Fruit fly (Drosophila melanogaster): ENCODE results near the gene CG15892.
A peak's percentile ranks its signal among the peaks of the same experiment; 100 is the strongest.

CG15892 gene

dm6 chrX:6263614-6264130 lies 30.5 kb downstream of the CG15892 start (continued):
- TF ChIP-seq pho (GFP tag; optimal IDR thresholded peaks at IDR 0.05) (peak; percentile 48), zf30C (GFP tag; optimal IDR thresholded peaks at IDR 0.05) (no peak), CG2120 (GFP tag; optimal IDR thresholded peaks at IDR 0.05) (peak; percentile 82), p53 (GFP tag; optimal IDR thresholded peaks at IDR 0.05) (no peak), exex (tag; optimal IDR thresholded peaks at IDR 0.05) (peak; percentile 87), CG10321 (GFP tag; IDR thresholded peaks at IDR 0.05) (no peak), CG8924 (tag; optimal IDR thresholded peaks at IDR 0.05) (peak; percentile 79), Atf-2 (GFP tag; optimal IDR thresholded peaks at IDR 0.05) (peak; percentile 24), CG1832 (GFP tag; optimal IDR thresholded peaks at IDR 0.05) (no peak), CG11093 (GFP tag; IDR thresholded peaks at IDR 0.05) (peak; percentile 58; the same call in 1 of the 3 replicates), CG12744 (GFP tag; optimal IDR thresholded peaks at IDR 0.05) (peak; percentile 49), Bgb (GFP tag; IDR thresholded peaks at IDR 0.05; ENCODE audit: partially characterized antibody) (no peak), Asciz (GFP tag; optimal IDR thresholded peaks at IDR 0.05) (peak; percentile 78), CG10209 (GFP tag; optimal IDR thresholded peaks at IDR 0.05) (peak; percentile 81), CG7745 (tag; optimal IDR thresholded peaks at IDR 0.05) (no peak), sc (optimal IDR thresholded peaks at IDR 0.05) (no peak), sc (GFP tag; optimal IDR thresholded peaks at IDR 0.05) (peak; percentile 41), onecut (GFP tag; IDR thresholded peaks at IDR 0.05) (peak; percentile 48), CG42726 (GFP tag; IDR thresholded peaks at IDR 0.05; ENCODE audit: partially characterized antibody) (no peak), seq (GFP tag; IDR thresholded peaks at IDR 0.05) (peak; percentile 82), tap (tag; optimal IDR thresholded peaks at IDR 0.05) (peak; percentile 70), CG8765 (GFP tag; IDR thresholded peaks at IDR 0.05) (no peak), wor (GFP tag; IDR thresholded peaks at IDR 0.05) (no peak), insv (GFP tag; optimal IDR thresholded peaks at IDR 0.05) (peak in 1 of 2 experiments; percentile 36), Dip3 (GFP tag; optimal IDR thresholded peaks at IDR 0.05) (peak; percentile 65), CG30403 (GFP tag; optimal IDR thresholded peaks at IDR 0.05) (peak; percentile 77), ac (GFP tag; optimal IDR thresholded peaks at IDR 0.05) (no peak), sr (GFP tag; IDR thresholded peaks at IDR 0.05) (peak; percentile 15; the same call in 1 of the 3 replicates), nmo (GFP tag; optimal IDR thresholded peaks at IDR 0.05) (peak; percentile 85), CG43689 (GFP tag; IDR thresholded peaks at IDR 0.05) (0 out of 2 replicates have a peak, but pooled peaks have one; percentile 20), CG10959 (GFP tag; IDR thresholded peaks at IDR 0.05) (no peak), ERR (GFP tag; optimal IDR thresholded peaks at IDR 0.05) (no peak), ham (GFP tag; IDR thresholded peaks at IDR 0.05) (no peak), CG11723 (GFP tag; optimal IDR thresholded peaks at IDR 0.05) (peak; percentile 73), ase (GFP tag; IDR thresholded peaks at IDR 0.05) (peak; percentile 45; the same call in 1 of the 3 replicates), sob (GFP tag; IDR thresholded peaks at IDR 0.05) (peak; percentile 64), Meics (GFP tag; optimal IDR thresholded peaks at IDR 0.05) (peak; percentile 89), Eip74EF (GFP tag; optimal IDR thresholded peaks at IDR 0.05) (peak in 1 of 2 experiments; percentile 82), CG9932 (GFP tag; IDR thresholded peaks at IDR 0.05) (peak; percentile 48; the same call in 1 of the 2 replicates), kay (GFP tag; optimal IDR thresholded peaks at IDR 0.05) (no peak), HLH54F (GFP tag; optimal IDR thresholded peaks at IDR 0.05) (peak; percentile 55), grn (GFP tag; optimal IDR thresholded peaks at IDR 0.05) (peak; percentile 49), tin (GFP tag; optimal IDR thresholded peaks at IDR 0.05) (peak; percentile 52), CG4820 (GFP tag; optimal IDR thresholded peaks at IDR 0.05) (peak; percentile 60), eve (GFP tag; optimal IDR thresholded peaks at IDR 0.05) (no peak), CG17568 (GFP tag; optimal IDR thresholded peaks at IDR 0.05) (peak; percentile 62), Hr39 (optimal IDR thresholded peaks at IDR 0.05) (no peak), CG17912 (GFP tag; optimal IDR thresholded peaks at IDR 0.05) (no peak), danr (GFP tag; IDR thresholded peaks at IDR 0.05) (peak; percentile 59; the same call in 1 of the 2 replicates), sqz (GFP tag; optimal IDR thresholded peaks at IDR 0.05) (peak; percentile 57), CG13624 (GFP tag; optimal IDR thresholded peaks at IDR 0.05) (peak; percentile 49)
